Fruit fly (Drosophila melanogaster): ENCODE data around the gene fzy.
A peak's percentile ranks its signal among the peaks of the same experiment; 100 is the strongest.

Gene fzy

dm6 chr2L:16267159-16268065 lies 43.3 kb upstream of the fzy start (continued):
- no peak for TF ChIP-seq esn (GFP tag; optimal IDR thresholded peaks at IDR 0.05)
- peak; percentile 0 for TF ChIP-seq Sox14 (GFP tag; optimal IDR thresholded peaks at IDR 0.05)
- TF ChIP-seq CG16779 (tag; optimal IDR thresholded peaks at IDR 0.05) = no peak
- TF ChIP-seq achi (GFP tag; optimal IDR thresholded peaks at IDR 0.05) = peak; percentile 31
- no peak for TF ChIP-seq Sox102F (GFP tag; optimal IDR thresholded peaks at IDR 0.05)
- TF ChIP-seq CG4318 (GFP tag; optimal IDR thresholded peaks at IDR 0.05) = no peak
- TF ChIP-seq CG6276 (GFP tag; optimal IDR thresholded peaks at IDR 0.05) = no peak
- TF ChIP-seq CG8632 (GFP tag; optimal IDR thresholded peaks at IDR 0.05) = no peak
- peak; percentile 13 for TF ChIP-seq CG6792 (GFP tag; optimal IDR thresholded peaks at IDR 0.05)
- peak; percentile 31 for TF ChIP-seq CG6808 (GFP tag; optimal IDR thresholded peaks at IDR 0.05)
- peak; percentile 32 for TF ChIP-seq Hr4 (GFP tag; optimal IDR thresholded peaks at IDR 0.05)
- no peak for TF ChIP-seq CG7368 (GFP tag; optimal IDR thresholded peaks at IDR 0.05)
- TF ChIP-seq CG1621 (tag; optimal IDR thresholded peaks at IDR 0.05) = no peak
- TF ChIP-seq CG10631 (GFP tag; optimal IDR thresholded peaks at IDR 0.05) = peak; percentile 52
- peak; percentile 22 for TF ChIP-seq CG11762 (GFP tag; optimal IDR thresholded peaks at IDR 0.05; ENCODE audit: insufficient read depth)
- peak; percentile 44 for TF ChIP-seq OdsH (GFP tag; optimal IDR thresholded peaks at IDR 0.05)
- TF ChIP-seq Gug (GFP tag; IDR thresholded peaks at IDR 0.05) = no peak
- TF ChIP-seq topi (GFP tag; optimal IDR thresholded peaks at IDR 0.05) = peak; percentile 15
- TF ChIP-seq CG11902 (GFP tag; optimal IDR thresholded peaks at IDR 0.05) = no peak

DNA sequence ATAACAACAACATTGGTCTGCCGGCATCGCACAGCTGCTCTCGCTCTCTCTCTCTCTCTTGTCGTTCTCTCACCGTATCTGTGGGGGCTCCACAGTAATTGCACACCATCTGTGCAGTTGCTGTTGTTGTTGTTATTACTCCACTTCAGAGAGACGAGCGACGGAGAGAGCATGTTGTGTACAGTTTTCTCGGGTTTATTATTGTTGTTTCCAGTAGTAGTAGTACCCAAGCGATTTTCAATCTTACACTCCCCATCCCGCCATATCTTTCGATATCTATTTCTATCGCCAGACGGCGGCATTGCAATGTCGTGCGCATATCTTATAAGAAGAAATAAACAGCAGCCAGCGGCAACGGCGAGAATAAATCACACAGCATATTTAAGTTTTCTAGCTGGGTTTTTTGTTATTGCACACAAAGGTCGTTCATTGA lies 42.6 kb upstream of the fzy start:
- TF ChIP-seq Lpt (GFP tag; optimal IDR thresholded peaks at IDR 0.05) (peak; percentile 42), CG6276 (GFP tag; optimal IDR thresholded peaks at IDR 0.05) (peak; percentile 32), dsx (GFP tag; optimal IDR thresholded peaks at IDR 0.05; ENCODE audit: poor library complexity, severe bottlenecking) (peak; percentile 56), net (GFP tag; optimal IDR thresholded peaks at IDR 0.05) (peak; percentile 40), CG9139 (GFP tag; optimal IDR thresholded peaks at IDR 0.05) (no peak), Eip78C (GFP tag) (no peak), CG6854 (GFP tag; optimal IDR thresholded peaks at IDR 0.05) (peak; percentile 58), vri (GFP tag; optimal IDR thresholded peaks at IDR 0.05) (peak; percentile 54)

dm6 chr2L:16268869-16269231 lies 41.9 kb upstream of the fzy start:
- TF ChIP-seq CG32006 (GFP tag; optimal IDR thresholded peaks at IDR 0.05) = no peak
- peak; percentile 10 for TF ChIP-seq CG10631 (GFP tag; optimal IDR thresholded peaks at IDR 0.05)
- TF ChIP-seq fd59A (GFP tag; optimal IDR thresholded peaks at IDR 0.05) = peak; percentile 1
- TF ChIP-seq Sox14 (GFP tag; optimal IDR thresholded peaks at IDR 0.05) = peak; percentile 23

- peak; percentile 79 for TF ChIP-seq Lpt (GFP tag; optimal IDR thresholded peaks at IDR 0.05)
- peak; percentile 31 for TF ChIP-seq pdm3 (GFP tag; optimal IDR thresholded peaks at IDR 0.05)
- TF ChIP-seq dac (GFP tag; optimal IDR thresholded peaks at IDR 0.05) = no peak
- peak; percentile 23 for TF ChIP-seq CG31627 (GFP tag; optimal IDR thresholded peaks at IDR 0.05)
- TF ChIP-seq CG10631 (GFP tag; optimal IDR thresholded peaks at IDR 0.05) = no peak
- peak; percentile 80 for TF ChIP-seq CG9139 (GFP tag; optimal IDR thresholded peaks at IDR 0.05)
- TF ChIP-seq Met (GFP tag; optimal IDR thresholded peaks at IDR 0.05) = peak; percentile 71
- no peak for TF ChIP-seq Sox15 (GFP tag; optimal IDR thresholded peaks at IDR 0.05)
- peak; percentile 91 for TF ChIP-seq Eip78C (GFP tag)
- peak; percentile 67 for TF ChIP-seq Blimp-1 (GFP tag; optimal IDR thresholded peaks at IDR 0.05)
- TF ChIP-seq CG11294 (GFP tag; IDR thresholded peaks at IDR 0.05) = no peak
- peak; percentile 60 for TF ChIP-seq fd85E (GFP tag; optimal IDR thresholded peaks at IDR 0.05)
- TF ChIP-seq Eip93F (GFP tag; optimal IDR thresholded peaks at IDR 0.05) = peak; percentile 52
- TF ChIP-seq CG11902 (GFP tag; optimal IDR thresholded peaks at IDR 0.05) = no peak
- no peak for TF ChIP-seq CG8119 (GFP tag; IDR thresholded peaks at IDR 0.05)
- peak; percentile 78 for TF ChIP-seq Sox102F (GFP tag; optimal IDR thresholded peaks at IDR 0.05)
- peak; percentile 82 for TF ChIP-seq CG3919 (GFP tag; optimal IDR thresholded peaks at IDR 0.05)
- peak; percentile 71 for TF ChIP-seq CG6808 (GFP tag; optimal IDR thresholded peaks at IDR 0.05)
- TF ChIP-seq CG3032 (tag; optimal IDR thresholded peaks at IDR 0.05) = peak; percentile 32
- no peak for TF ChIP-seq Ets21C (GFP tag; optimal IDR thresholded peaks at IDR 0.05)
- peak; percentile 13 for TF ChIP-seq OdsH (GFP tag; optimal IDR thresholded peaks at IDR 0.05)
- peak; percentile 74 for TF ChIP-seq CG6792 (GFP tag; optimal IDR thresholded peaks at IDR 0.05)
- TF ChIP-seq cyc (GFP tag; optimal IDR thresholded peaks at IDR 0.05) = peak; percentile 21
Observed at dm6 chr2L:16269232-16270134, 41.3 kb upstream of the fzy start.

Data from whole organism, prepupa.